Fruit fly (Drosophila melanogaster) whole organism: ENCODE data around the gene Gtpx.

Source experiments
- CG8478 ChIP-seq: fragments of >200 bp; optimal IDR thresholded peaks from 2 replicates; lab custom pipeline; 2018; ENCODE audit warnings: inconsistent platforms
- EcR ChIP-seq, 2 experiments: fragments of >200 bp; optimal IDR thresholded peaks; 2 replicates each; lab custom pipeline; 2017; ENCODE audit warnings: missing biosample characterization in 2 of 2, missing genetic modification characterization in 2 of 2, missing genetic modification reagents in 2 of 2
- pan ChIP-seq: fragments of >200 bp; optimal IDR thresholded peaks from 2 replicates; lab custom pipeline; 2017
- psq ChIP-seq: fragments of >200 bp; optimal IDR thresholded peaks from 2 replicates; lab custom pipeline; 2017
- usp ChIP-seq: fragments of >200 bp; optimal IDR thresholded peaks from 2 replicates; lab custom pipeline; 2017; ENCODE audit warnings: missing biosample characterization, missing genetic modification characterization, mixed read lengths

DNA sequence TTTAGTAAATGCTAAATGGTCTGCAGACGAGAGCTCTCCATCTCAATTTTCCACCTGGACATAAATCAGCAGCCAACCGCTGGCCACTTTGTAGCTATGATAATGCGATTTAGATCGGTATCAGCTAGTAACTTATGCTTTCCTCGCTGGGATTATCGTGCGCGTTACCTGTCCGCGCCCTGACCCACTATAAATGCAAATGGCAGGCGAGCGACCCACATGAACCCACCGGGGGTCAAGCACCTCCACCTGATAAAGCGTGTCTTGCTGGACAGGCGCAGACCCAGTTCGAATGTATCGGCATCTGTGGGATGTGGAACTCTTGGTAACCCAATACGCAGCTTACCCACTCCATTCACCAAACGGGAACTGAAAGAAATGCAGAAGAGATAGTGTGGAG is 27.2 kb downstream of the Gtpx start:
- TF ChIP-seq CG8478 (lab: Kevin White, UChicago), result no peak
- no peak for TF ChIP-seq psq (lab: Kevin White, UChicago)
- no peak for TF ChIP-seq pan (lab: Kevin White, UChicago)
- no peak for TF ChIP-seq EcR (GFP tag; optimal IDR thresholded peaks at IDR 0.05; lab: Kevin White, UChicago)
- TF ChIP-seq usp, result no peak
